Worm (Caenorhabditis elegans): ENCODE measurements around the gene ugt-24.

The ugt-24 gene

DNA sequence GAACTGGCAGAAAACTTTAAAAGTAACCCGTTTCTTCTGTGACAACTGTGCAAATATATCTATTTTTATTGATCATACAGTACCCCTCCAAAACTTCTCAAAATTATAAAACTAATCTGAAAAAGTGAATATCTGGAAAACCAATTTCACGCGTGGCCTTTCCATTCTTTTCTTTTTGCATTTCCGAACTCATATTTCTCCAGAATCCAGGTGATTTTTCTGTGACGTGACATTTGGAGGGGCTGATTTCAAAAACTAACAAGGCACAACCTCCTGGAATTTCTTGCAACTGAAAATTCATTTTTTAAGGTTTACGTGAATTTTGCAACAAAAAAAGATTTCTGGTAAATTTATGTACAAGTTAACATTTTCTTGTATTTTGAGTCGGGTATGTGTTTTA is 10.3 kb downstream of the ugt-24 start:
- no peak for TF ChIP-seq dve-1 (tag; optimal IDR thresholded peaks at IDR 0.05)
- no peak for TF ChIP-seq fkh-6 (tag; optimal IDR thresholded peaks at IDR 0.05)
- no peak for TF ChIP-seq npax-4 (tag; optimal IDR thresholded peaks at IDR 0.05)
- TF ChIP-seq K02D7.2 (tag; optimal IDR thresholded peaks at IDR 0.05), result no peak
- TF ChIP-seq ceh-2 (tag; optimal IDR thresholded peaks at IDR 0.05), result no peak
- no peak for TF ChIP-seq ceh-19 (GFP tag; optimal IDR thresholded peaks at IDR 0.05)
- no peak for TF ChIP-seq gmeb-2 (tag; optimal IDR thresholded peaks at IDR 0.05)
- TF ChIP-seq ahr-1 (tag; optimal IDR thresholded peaks at IDR 0.05), result no peak
- no peak for TF ChIP-seq C38D4.7 (GFP tag; optimal IDR thresholded peaks at IDR 0.05)
- no peak for TF ChIP-seq sdc-2 (tag; optimal IDR thresholded peaks at IDR 0.05)
- no peak for TF ChIP-seq pha-2 (tag; optimal IDR thresholded peaks at IDR 0.05)
- TF ChIP-seq nfya-1 (tag; optimal IDR thresholded peaks at IDR 0.05), result no peak
- no peak for TF ChIP-seq pat-9 (tag; optimal IDR thresholded peaks at IDR 0.05)
- TF ChIP-seq ceh-14 (tag; optimal IDR thresholded peaks at IDR 0.05), result no peak
- no peak for TF ChIP-seq Y22D7AL.16 (tag; optimal IDR thresholded peaks at IDR 0.05)
- no peak for TF ChIP-seq zip-5 (tag; optimal IDR thresholded peaks at IDR 0.05)
- TF ChIP-seq F13H6.1 (tag; optimal IDR thresholded peaks at IDR 0.05), result no peak

DNA sequence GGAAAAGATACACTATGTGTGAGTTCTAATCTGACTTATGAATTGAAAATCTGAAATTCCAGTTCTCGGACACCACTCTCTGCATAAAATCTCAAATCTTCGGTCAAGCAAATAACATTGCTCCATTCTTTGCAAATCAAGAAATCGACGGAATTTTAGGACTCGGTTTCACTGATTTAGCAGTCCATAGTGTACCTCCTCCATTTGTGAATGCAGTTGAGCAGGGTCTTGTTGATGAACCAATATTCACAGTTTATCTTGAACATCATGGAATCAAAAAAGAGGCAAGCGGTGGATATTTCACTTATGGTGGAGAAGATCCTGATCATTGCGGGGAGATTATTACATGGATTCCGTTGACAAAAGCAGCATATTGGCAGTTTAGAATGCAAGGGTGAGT is 23.4 kb downstream of the ugt-24 start:
- TF ChIP-seq tbx-7 (tag; optimal IDR thresholded peaks at IDR 0.05) (no peak), T23F11.4 (GFP tag; optimal IDR thresholded peaks at IDR 0.05) (no peak), pha-2 (tag; optimal IDR thresholded peaks at IDR 0.05) (no peak), pax-1 (tag; optimal IDR thresholded peaks at IDR 0.05) (no peak), lim-6 (tag; optimal IDR thresholded peaks at IDR 0.05) (no peak), pros-1 (tag; optimal IDR thresholded peaks at IDR 0.05) (no peak), elt-4 (tag; optimal IDR thresholded peaks at IDR 0.05) (no peak)

DNA sequence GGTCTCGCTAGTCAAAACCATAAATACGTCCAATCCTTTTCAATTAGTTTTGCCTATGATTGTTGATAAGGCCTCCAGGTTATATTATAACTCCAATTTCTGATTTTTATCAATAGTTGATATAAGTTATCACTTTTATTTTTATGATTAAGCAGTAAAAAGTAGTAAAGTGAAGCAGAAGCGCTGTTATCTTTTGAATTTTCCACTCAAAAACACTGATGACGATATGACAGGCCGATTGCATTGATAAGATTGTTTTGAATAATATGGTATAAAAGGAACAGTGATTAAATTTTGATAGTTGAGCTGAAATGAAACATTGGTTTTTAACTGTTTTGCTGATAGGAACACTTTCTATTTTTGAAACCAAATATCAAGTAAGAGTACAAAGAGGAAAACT is 24.9 kb downstream of the ugt-24 start, which contains the start of gene asp-9:
asp-9 (plus strand) TSS at position 312 of the 400 bp plus-strand sequence.
- no peak for TF ChIP-seq ref-2 (tag; optimal IDR thresholded peaks at IDR 0.05)
- TF ChIP-seq ceh-14 (tag; optimal IDR thresholded peaks at IDR 0.05), result no peak
- TF ChIP-seq elt-2 (tag; optimal IDR thresholded peaks at IDR 0.05), result peak; percentile 91

DNA sequence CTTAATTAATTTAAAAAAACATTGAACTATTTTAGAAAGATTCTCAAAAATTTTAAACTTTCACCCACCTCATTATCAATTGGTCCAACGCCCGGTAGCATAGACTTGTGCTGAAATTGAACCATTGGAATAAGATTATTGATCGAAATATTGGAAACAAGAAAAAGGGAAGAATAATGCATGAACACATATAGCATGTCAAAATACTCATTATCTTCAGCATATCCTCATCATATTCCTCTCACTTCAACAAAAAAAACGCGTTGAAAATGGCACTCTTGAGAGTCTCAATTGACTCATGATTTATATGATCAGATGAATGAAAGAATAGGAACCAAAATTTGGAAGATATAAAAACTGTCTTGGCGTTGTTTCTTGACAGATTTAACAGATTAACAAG is 26.8 kb downstream of the ugt-24 start, which contains the start of gene unc-77:
unc-77 (minus strand) TSS at position 101 of the 400 bp plus-strand sequence.
- no peak for TF ChIP-seq hlh-30 (tag; optimal IDR thresholded peaks at IDR 0.05; ENCODE audit: insufficient read depth)
- TF ChIP-seq unc-55 (GFP tag; optimal IDR thresholded peaks at IDR 0.05), result no peak
- TF ChIP-seq C08G9.2 (tag; optimal IDR thresholded peaks at IDR 0.05), result no peak
- no peak for TF ChIP-seq zip-5 (tag; optimal IDR thresholded peaks at IDR 0.05)
- TF ChIP-seq ceh-24 (tag; optimal IDR thresholded peaks at IDR 0.05), result no peak
- TF ChIP-seq syd-9 (tag; optimal IDR thresholded peaks at IDR 0.05), result no peak
- TF ChIP-seq sox-2 (GFP tag; IDR thresholded peaks at IDR 0.05), result no peak
- TF ChIP-seq pat-9 (tag; optimal IDR thresholded peaks at IDR 0.05), result no peak
- TF ChIP-seq che-1 (tag; optimal IDR thresholded peaks at IDR 0.05), result no peak
- TF ChIP-seq ets-4 (tag; optimal IDR thresholded peaks at IDR 0.05), result no peak
- TF ChIP-seq unc-42 (tag; optimal IDR thresholded peaks at IDR 0.05), result no peak
- TF ChIP-seq nhr-232 (tag; optimal IDR thresholded peaks at IDR 0.05), result no peak
- no peak for TF ChIP-seq ceh-31 (tag; optimal IDR thresholded peaks at IDR 0.05)
- TF ChIP-seq ceh-34 (tag; optimal IDR thresholded peaks at IDR 0.05), result no peak
- no peak for TF ChIP-seq ceh-9 (tag; optimal IDR thresholded peaks at IDR 0.05)
- no peak for TF ChIP-seq ceh-45 (GFP tag; IDR thresholded peaks at IDR 0.05)
- TF ChIP-seq ahr-1 (tag; optimal IDR thresholded peaks at IDR 0.05), result no peak

Data from whole organism, late embryonic.